Worm (Caenorhabditis elegans) whole organism, late embryonic: Measurements from ENCODE around the gene M176.16.

Source experiments
- ahr-1 ChIP-seq: sonication (generic microtip); optimal IDR thresholded peaks from 2 replicates; lab custom pipeline; 2016; ENCODE audit warnings: missing genetic modification characterization, missing compliant biosample characterization
- ama-1 ChIP-seq: fragments of 150-350 bp; optimal IDR thresholded peaks from 2 replicates; lab custom pipeline; 2014
- ceh-14 ChIP-seq: sonication (generic microtip); optimal IDR thresholded peaks from 2 replicates; lab custom pipeline; 2016; ENCODE audit warnings: missing genotype, missing genetic modification characterization, missing compliant biosample characterization
- ceh-24 ChIP-seq: sonication (generic microtip); optimal IDR thresholded peaks from 2 replicates; lab custom pipeline; 2016; ENCODE audit warnings: mild to moderate bottlenecking, missing genetic modification characterization, missing compliant biosample characterization
- dve-1 ChIP-seq: sonication (generic microtip); optimal IDR thresholded peaks from 2 replicates; lab custom pipeline; 2017; ENCODE audit warnings: antibody characterized with exemption, mild to moderate bottlenecking, missing genetic modification characterization, missing compliant biosample characterization
- lin-11 ChIP-seq: fragments of 200-800 bp; sonication (Bioruptor generic); optimal IDR thresholded peaks from 2 replicates; lab custom pipeline; 2018; ENCODE audit warnings: mild to moderate bottlenecking, missing genetic modification characterization, missing compliant biosample characterization
- npax-4 ChIP-seq: sonication (generic microtip); optimal IDR thresholded peaks from 2 replicates; lab custom pipeline; 2016; ENCODE audit warnings: missing genetic modification characterization, missing compliant biosample characterization
- pag-3 ChIP-seq: sonication (generic microtip); optimal IDR thresholded peaks from 2 replicates; lab custom pipeline; 2016; ENCODE audit warnings: missing compliant biosample characterization, missing genetic modification characterization, borderline replicate concordance
- tbx-7 ChIP-seq: sonication (generic microtip); optimal IDR thresholded peaks from 2 replicates; lab custom pipeline; 2016; ENCODE audit warnings: missing genotype, missing genetic modification characterization, missing compliant biosample characterization
- ttx-3 ChIP-seq: sonication (generic microtip); optimal IDR thresholded peaks from 2 replicates; lab custom pipeline; 2016; ENCODE audit warnings: missing genetic modification reagents, missing genetic modification characterization, missing compliant biosample characterization

DNA sequence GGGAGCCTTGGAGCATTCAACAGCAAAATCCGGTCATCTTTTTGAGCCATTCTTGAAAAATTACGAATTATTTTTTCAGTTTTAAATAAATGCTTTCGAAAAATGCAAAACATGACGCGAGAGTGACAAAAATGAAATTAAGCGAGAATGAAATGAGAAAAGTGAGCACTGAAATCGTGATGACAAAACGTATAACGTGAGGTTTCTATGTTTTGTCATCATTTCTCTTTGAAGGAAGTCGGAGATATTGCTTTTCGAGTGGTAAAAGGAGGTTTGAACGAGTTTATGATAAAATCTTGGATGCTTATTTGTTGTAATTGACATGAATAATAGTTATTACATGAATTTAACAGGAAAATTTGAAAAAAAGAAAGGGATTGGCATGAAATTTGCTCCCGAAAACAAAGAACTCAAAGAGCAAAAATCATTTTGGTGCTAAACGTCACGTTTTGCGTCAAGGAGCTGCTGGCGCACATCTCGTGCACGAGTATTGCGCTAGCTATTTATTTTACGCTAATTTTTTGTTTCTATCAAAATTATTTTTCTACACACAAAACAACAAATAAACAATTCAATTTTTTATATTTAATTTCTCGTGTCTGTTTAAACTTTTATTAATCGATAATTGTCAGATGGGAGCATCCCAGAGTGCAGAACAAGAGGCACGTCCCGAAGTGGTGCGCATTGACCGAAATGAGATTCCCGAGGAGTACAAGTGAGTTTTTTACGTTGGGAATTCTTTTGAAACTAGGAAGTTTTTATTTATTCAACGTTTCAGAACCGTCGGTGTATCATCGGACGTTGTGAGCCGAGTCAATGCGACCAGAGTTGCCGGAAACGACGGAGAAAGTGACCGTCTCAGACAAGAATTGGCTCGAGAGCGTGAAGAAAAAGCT, 1.7 kb upstream of the M176.16 start, which contains the start of the genes gss-1 and chch-3:
- no peak for TF ChIP-seq ceh-24 (tag; lab: Kevin White, UChicago)
- TF ChIP-seq ttx-3 (tag; lab: Kevin White, UChicago), result no peak
- TF ChIP-seq ama-1 (lab: Kevin White, UChicago), result no peak
- no peak for TF ChIP-seq lin-11 (tag; lab: Kevin White, UChicago)
- no peak for TF ChIP-seq ahr-1
- no peak for TF ChIP-seq npax-4 (tag; lab: Kevin White, UChicago)
- TF ChIP-seq pag-3 (tag; lab: Kevin White, UChicago), result no peak
- TF ChIP-seq ceh-14 (tag; lab: Kevin White, UChicago), result peak; percentile 33
- TF ChIP-seq tbx-7, result no peak
- no peak for TF ChIP-seq dve-1
